Worm (Caenorhabditis elegans) whole organism, midembryonic: ENCODE measurements around the gene C03C10.7.

Source experiments
- klf-2 ChIP-seq: fragments of 200-800 bp; sonication (Bioruptor generic); conservative IDR thresholded peaks from 2 replicates; pipeline ENCODE4 v1.3.6; 2022; ENCODE audit warnings: missing genetic modification reagents, missing genetic modification characterization, missing compliant biosample characterization
- ref-1 ChIP-seq: fragments of 200-800 bp; sonication (Bioruptor generic); conservative IDR thresholded peaks from 2 replicates; pipeline ENCODE4 v1.3.6; 2022; ENCODE audit warnings: missing genetic modification reagents, missing genetic modification characterization, missing compliant biosample characterization

DNA sequence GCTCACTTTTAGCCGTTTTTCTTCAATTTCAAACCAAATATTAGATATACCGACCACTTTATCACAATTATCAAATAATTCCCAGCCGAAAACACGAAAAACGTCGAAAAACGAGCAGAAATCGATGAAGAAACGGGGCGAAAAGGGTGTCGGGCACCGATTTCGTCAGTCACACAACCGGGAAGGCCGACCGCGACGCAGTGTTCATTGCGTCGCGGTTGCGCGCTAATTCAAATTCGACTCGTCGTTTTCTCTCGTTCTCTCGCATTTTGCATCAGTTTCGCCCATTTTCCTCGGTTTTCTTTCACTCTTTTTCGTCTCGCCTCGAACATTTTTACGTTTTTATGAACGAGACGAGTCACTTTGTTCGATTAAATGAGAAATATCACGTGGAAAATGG, 8.3 kb upstream of the C03C10.7 start:
- no peak for TF ChIP-seq klf-2 (GFP tag; lab: Robert Waterston, UW)
- TF ChIP-seq ref-1 (GFP tag; lab: Robert Waterston, UW): no peak
